Worm (Caenorhabditis elegans): ENCODE results near the gene F54B8.4.

The F54B8.4 gene

DNA sequence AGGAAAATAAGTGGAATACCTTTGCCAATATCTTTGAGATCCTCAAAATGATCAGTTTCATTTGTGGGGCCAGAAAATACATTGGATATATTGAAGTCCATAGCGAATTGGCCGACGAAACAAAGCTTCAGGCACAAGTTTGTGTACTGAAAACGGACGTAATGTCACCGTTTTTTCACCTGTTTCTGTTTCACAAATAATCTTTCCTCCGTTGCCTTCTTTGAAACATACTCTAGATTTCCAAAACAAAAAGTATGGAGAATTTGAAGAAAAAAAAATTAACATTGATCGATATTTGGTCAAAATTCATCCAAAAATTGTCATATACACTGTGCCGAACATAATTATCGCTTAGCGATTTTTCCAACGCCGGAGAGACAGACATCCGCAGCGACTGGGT lies 46.4 kb downstream of the F54B8.4 start, which contains the start of gene srz-12:
srz-12 (minus strand) TSS at position 101 of the 400 bp plus-strand sequence.
- TF ChIP-seq flt-1 (GFP tag; IDR thresholded peaks at IDR 0.05): no peak
- TF ChIP-seq ets-7 (tag; optimal IDR thresholded peaks at IDR 0.05): no peak
- TF ChIP-seq ama-1 (optimal IDR thresholded peaks at IDR 0.05): no peak
- no peak for TF ChIP-seq aly-1 (tag; optimal IDR thresholded peaks at IDR 0.05)
- no peak for TF ChIP-seq B0310.2 (tag; optimal IDR thresholded peaks at IDR 0.05)
- no peak for TF ChIP-seq F13C5.2 (tag; optimal IDR thresholded peaks at IDR 0.05)
- no peak for TF ChIP-seq hmg-4 (GFP tag; optimal IDR thresholded peaks at IDR 0.05)
- no peak for TF ChIP-seq ceh-13 (GFP tag; optimal IDR thresholded peaks at IDR 0.05)
- no peak for TF ChIP-seq ceh-36 (tag; optimal IDR thresholded peaks at IDR 0.05)
- TF ChIP-seq tbx-11 (GFP tag; IDR thresholded peaks at IDR 0.05): no peak
- TF ChIP-seq tra-4 (tag; optimal IDR thresholded peaks at IDR 0.05): no peak
- TF ChIP-seq sea-1 (GFP tag; conservative IDR thresholded peaks at IDR 0.05): no peak
- TF ChIP-seq tbx-37 (GFP tag; conservative IDR thresholded peaks at IDR 0.05): no peak

DNA sequence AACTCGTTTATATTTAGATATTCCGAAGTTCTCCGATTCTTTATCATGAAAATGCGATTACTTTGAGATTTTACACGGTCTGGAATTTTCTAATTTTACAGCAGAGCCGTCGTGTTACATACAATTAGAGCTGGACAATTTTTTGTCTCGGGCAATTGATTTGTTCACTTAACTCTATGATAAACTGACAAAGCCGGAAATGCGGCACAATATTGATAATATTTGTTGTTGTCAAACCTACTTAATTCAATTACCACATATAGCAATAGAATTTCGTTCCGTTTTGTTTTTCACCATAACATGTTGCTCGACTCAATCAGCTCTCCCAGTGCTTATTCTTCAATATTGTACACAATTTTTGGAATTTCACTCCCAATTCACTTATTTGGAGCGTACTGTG lies 46.9 kb downstream of the F54B8.4 start, which contains the start of gene srh-299:
srh-299 (plus strand) TSS at position 301 of the 400 bp plus-strand sequence.
- TF ChIP-seq hnd-1 (tag; optimal IDR thresholded peaks at IDR 0.05): no peak
- no peak for TF ChIP-seq pes-1 (GFP tag; IDR thresholded peaks at IDR 0.05)
- TF ChIP-seq tbx-37 (GFP tag; conservative IDR thresholded peaks at IDR 0.05): no peak
- TF ChIP-seq sea-1 (GFP tag; conservative IDR thresholded peaks at IDR 0.05): no peak
- TF ChIP-seq flt-1 (GFP tag; IDR thresholded peaks at IDR 0.05): no peak
- no peak for TF ChIP-seq F13C5.2 (tag; optimal IDR thresholded peaks at IDR 0.05)
- no peak for TF ChIP-seq B0310.2 (tag; optimal IDR thresholded peaks at IDR 0.05)
- TF ChIP-seq hmg-4 (GFP tag; optimal IDR thresholded peaks at IDR 0.05): no peak
- no peak for TF ChIP-seq ama-1 (optimal IDR thresholded peaks at IDR 0.05)
- TF ChIP-seq hmbx-1 (tag; optimal IDR thresholded peaks at IDR 0.05): no peak
- no peak for TF ChIP-seq ets-7 (tag; optimal IDR thresholded peaks at IDR 0.05)
- no peak for TF ChIP-seq aly-1 (tag; optimal IDR thresholded peaks at IDR 0.05)
- no peak for TF ChIP-seq ceh-13 (GFP tag; optimal IDR thresholded peaks at IDR 0.05)
- TF ChIP-seq scrt-1 (GFP tag; IDR thresholded peaks at IDR 0.05): no peak
- TF ChIP-seq ceh-36 (tag; optimal IDR thresholded peaks at IDR 0.05): no peak
- no peak for TF ChIP-seq tra-4 (tag; optimal IDR thresholded peaks at IDR 0.05)
- no peak for TF ChIP-seq tbx-11 (GFP tag; IDR thresholded peaks at IDR 0.05)

DNA sequence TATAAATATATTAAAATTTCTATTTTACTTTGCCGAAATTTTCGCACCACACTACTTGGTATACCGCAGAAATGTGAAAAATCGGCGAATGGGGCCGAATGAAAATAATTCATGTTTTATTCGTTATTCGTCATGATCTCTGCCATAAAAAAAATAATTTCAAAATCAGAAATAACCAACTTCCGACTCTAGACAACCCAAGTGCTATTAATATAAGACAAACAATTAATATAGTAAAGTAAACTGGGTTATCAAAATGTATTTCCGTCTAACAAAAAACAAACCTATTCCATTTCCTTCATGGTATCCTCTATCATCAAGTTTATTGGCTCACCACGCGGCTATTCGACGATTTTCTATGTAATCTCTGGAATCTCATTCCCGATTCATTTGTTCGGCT lies 49.7 kb downstream of the F54B8.4 start, which contains the start of gene srh-293:
srh-293 (plus strand) TSS at position 301 of the 400 bp plus-strand sequence.
- TF ChIP-seq scrt-1 (GFP tag; IDR thresholded peaks at IDR 0.05) (no peak), F13C5.2 (tag; optimal IDR thresholded peaks at IDR 0.05) (no peak), hmbx-1 (tag; optimal IDR thresholded peaks at IDR 0.05) (no peak), ceh-13 (GFP tag; optimal IDR thresholded peaks at IDR 0.05) (no peak), ama-1 (optimal IDR thresholded peaks at IDR 0.05) (no peak), ceh-36 (tag; optimal IDR thresholded peaks at IDR 0.05) (no peak), ets-7 (tag; optimal IDR thresholded peaks at IDR 0.05) (no peak), sea-1 (GFP tag; conservative IDR thresholded peaks at IDR 0.05) (no peak), aly-1 (tag; optimal IDR thresholded peaks at IDR 0.05) (no peak), hnd-1 (tag; optimal IDR thresholded peaks at IDR 0.05) (no peak), flt-1 (GFP tag; IDR thresholded peaks at IDR 0.05) (no peak), B0310.2 (tag; optimal IDR thresholded peaks at IDR 0.05) (no peak), tbx-11 (GFP tag; IDR thresholded peaks at IDR 0.05) (no peak), tra-4 (tag; optimal IDR thresholded peaks at IDR 0.05) (no peak)
